Fruit fly (Drosophila melanogaster) whole organism, prepupa: ENCODE results near the gene CycD.

ENCODE experiments used
- CG10631 ChIP-seq: fragments of 200-800 bp; sonication (Bioruptor generic); optimal IDR thresholded peaks from 2 replicates; lab custom pipeline; 2016; ENCODE audit warnings: missing biosample characterization, missing genetic modification characterization
- CG15336 ChIP-seq: fragments of 200-800 bp; sonication (Bioruptor generic); IDR thresholded peaks from 2 replicates; pipeline ENCODE4 v1.3.6; 2022; ENCODE audit warnings: missing biosample characterization, missing genetic modification characterization
- CG3919 ChIP-seq: fragments of 200-800 bp; sonication (Bioruptor generic); optimal IDR thresholded peaks from 3 replicates; lab custom pipeline; 2016; ENCODE audit warnings: missing biosample characterization, missing genetic modification characterization
- CG4318 ChIP-seq: fragments of 200-800 bp; sonication (Bioruptor generic); optimal IDR thresholded peaks from 3 replicates; lab custom pipeline; 2017; ENCODE audit warnings: missing biosample characterization, mild to moderate bottlenecking, missing genetic modification characterization
- CG6163 ChIP-seq: fragments of 200-800 bp; sonication (Bioruptor generic); IDR thresholded peaks from 3 replicates; pipeline ENCODE4 v1.3.6; 2022; ENCODE audit warnings: missing biosample characterization, missing genetic modification characterization
- CG8632 ChIP-seq: fragments of 200-800 bp; sonication (Bioruptor generic); optimal IDR thresholded peaks from 3 replicates; lab custom pipeline; 2016; ENCODE audit warnings: missing biosample characterization, missing genetic modification characterization
- Eip75B ChIP-seq: fragments of 200-800 bp; sonication (Bioruptor generic); optimal IDR thresholded peaks from 3 replicates; lab custom pipeline; 2016; ENCODE audit warnings: missing biosample characterization, missing genetic modification characterization
- Eip78C ChIP-seq: fragments of 200-800 bp; sonication (Bioruptor generic); peaks from one replicate; lab custom pipeline; 2016; ENCODE audit warnings: missing biosample characterization, missing genetic modification characterization
- OdsH ChIP-seq: fragments of 200-800 bp; sonication (Bioruptor generic); optimal IDR thresholded peaks from 3 replicates; lab custom pipeline; 2016; ENCODE audit warnings: missing biosample characterization, missing genetic modification characterization
- acj6 ChIP-seq: fragments of 200-800 bp; sonication (Bioruptor generic); optimal IDR thresholded peaks from 3 replicates; lab custom pipeline; 2016; ENCODE audit warnings: missing biosample characterization, missing genetic modification characterization
- dsx ChIP-seq: fragments of 200-800 bp; optimal IDR thresholded peaks from 3 replicates; lab custom pipeline; 2019; ENCODE audit warnings: missing biosample characterization, mild to moderate bottlenecking, missing genetic modification characterization, moderate library complexity; ENCODE audit not compliant: poor library complexity, severe bottlenecking
- fd85E ChIP-seq: fragments of 200-800 bp; sonication (Bioruptor generic); optimal IDR thresholded peaks from 3 replicates; lab custom pipeline; 2016; ENCODE audit warnings: missing biosample characterization, missing genetic modification characterization
- fkh ChIP-seq: fragments of 200-800 bp; sonication (Bioruptor generic); optimal IDR thresholded peaks from 3 replicates; lab custom pipeline; 2017; ENCODE audit warnings: missing biosample characterization, mild to moderate bottlenecking, missing genetic modification characterization, moderate library complexity
- salr ChIP-seq, 2 experiments: fragments of 200-800 bp; sonication (Bioruptor generic); optimal IDR thresholded peaks; 3 replicates each; lab custom pipeline; 2016 to 2018; ENCODE audit warnings: missing biosample characterization in 2 of 2, missing genetic modification characterization in 2 of 2, mild to moderate bottlenecking in 1 of 2

DNA sequence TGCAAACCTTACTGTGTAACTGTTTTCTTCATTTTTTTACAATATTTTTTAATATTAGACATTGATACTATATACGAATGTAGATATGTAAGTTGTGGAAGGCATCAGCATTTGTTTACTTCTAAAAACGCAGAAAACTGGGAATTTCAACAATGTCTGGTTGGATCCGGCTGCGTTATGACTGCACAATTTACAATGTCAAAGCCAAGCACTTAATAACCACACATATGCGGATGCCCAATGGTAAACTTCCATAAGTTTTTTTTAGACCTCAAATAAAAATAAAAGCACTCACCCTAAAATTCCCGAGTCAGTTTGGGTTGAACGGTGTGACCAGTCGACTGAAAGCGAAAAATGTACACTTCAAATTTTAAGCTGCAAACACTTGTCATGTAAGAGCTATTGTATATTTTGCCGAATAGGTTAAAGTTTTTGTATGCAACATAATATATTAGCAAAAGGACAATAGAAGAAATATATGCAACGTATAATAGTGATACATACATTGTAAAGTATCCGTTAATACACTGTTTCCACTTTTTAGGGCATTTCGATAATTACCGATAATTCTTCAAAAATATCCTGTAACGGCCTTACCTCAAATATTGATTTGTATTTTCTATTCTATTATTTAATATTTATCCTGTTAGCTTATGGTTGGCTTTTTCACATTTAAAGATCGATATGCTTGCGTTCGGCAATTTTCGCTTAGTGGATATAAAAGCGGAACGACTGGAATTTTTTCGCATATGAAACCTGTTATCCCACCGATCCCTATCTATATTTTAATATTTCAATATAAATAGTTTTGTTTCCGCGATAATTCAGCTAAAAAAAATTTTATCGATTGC, 30.9 kb upstream of the CycD start, which contains the start of gene Stim:
- TF ChIP-seq fkh (GFP tag; lab: Kevin White, UChicago) (no peak), fd85E (GFP tag; lab: Kevin White, UChicago) (no peak), Eip78C (GFP tag; lab: Kevin White, UChicago) (no peak), CG6163 (GFP tag; lab: Robert Waterston, UW) (no peak), OdsH (GFP tag; lab: Kevin White, UChicago) (no peak), CG8632 (GFP tag; lab: Kevin White, UChicago) (no peak), acj6 (GFP tag; lab: Kevin White, UChicago) (no peak), dsx (GFP tag; lab: Kevin White, UChicago) (peak; percentile 70), CG10631 (GFP tag; lab: Kevin White, UChicago) (no peak), salr (GFP tag; optimal IDR thresholded peaks at IDR 0.05; lab: Kevin White, UChicago) (no peak), Eip75B (no peak), CG15336 (no peak), CG4318 (no peak), CG3919 (GFP tag; lab: Kevin White, UChicago) (no peak)
